Fruit fly (Drosophila melanogaster): ENCODE measurements around the gene MtnF.

The MtnF gene

dm6 chr3R:24585042-24585698, 49.8 kb downstream of the MtnF start, which contains the start of the genes CG13625 and mld (continued):
- TF ChIP-seq OdsH (GFP tag; optimal IDR thresholded peaks at IDR 0.05) (peak; percentile 17), CG1621 (tag; optimal IDR thresholded peaks at IDR 0.05) (no peak), CG3032 (tag; optimal IDR thresholded peaks at IDR 0.05) (no peak), Eip78C (GFP tag) (peak; percentile 67), esn (GFP tag; optimal IDR thresholded peaks at IDR 0.05) (peak; percentile 56), topi (GFP tag; optimal IDR thresholded peaks at IDR 0.05) (peak; percentile 31), Ets21C (GFP tag; optimal IDR thresholded peaks at IDR 0.05) (no peak), dsx (GFP tag; optimal IDR thresholded peaks at IDR 0.05; ENCODE audit: poor library complexity, severe bottlenecking) (no peak), Smox (GFP tag; optimal IDR thresholded peaks at IDR 0.05) (no peak), fd59A (GFP tag; optimal IDR thresholded peaks at IDR 0.05) (no peak), lz (GFP tag; optimal IDR thresholded peaks at IDR 0.05) (peak; percentile 37), Hr38 (GFP tag; optimal IDR thresholded peaks at IDR 0.05) (no peak), CG3919 (GFP tag; optimal IDR thresholded peaks at IDR 0.05) (peak; percentile 44), dac (GFP tag; optimal IDR thresholded peaks at IDR 0.05) (no peak), CG10631 (GFP tag; optimal IDR thresholded peaks at IDR 0.05) (peak; percentile 10), CG16779 (tag; optimal IDR thresholded peaks at IDR 0.05) (no peak), CG6792 (GFP tag; optimal IDR thresholded peaks at IDR 0.05) (no peak), Sox14 (GFP tag; optimal IDR thresholded peaks at IDR 0.05) (peak; percentile 11), eg (GFP tag; IDR thresholded peaks at IDR 0.05) (no peak), Ets96B (tag; optimal IDR thresholded peaks at IDR 0.05) (no peak), CG32006 (GFP tag; optimal IDR thresholded peaks at IDR 0.05) (peak; percentile 11), acj6 (GFP tag; optimal IDR thresholded peaks at IDR 0.05) (peak; percentile 2), CG34406 (GFP tag; optimal IDR thresholded peaks at IDR 0.05) (peak; percentile 4), CG31627 (GFP tag; optimal IDR thresholded peaks at IDR 0.05) (peak; percentile 37), CG4318 (GFP tag; optimal IDR thresholded peaks at IDR 0.05) (no peak), vri (GFP tag; optimal IDR thresholded peaks at IDR 0.05) (no peak), CG9139 (GFP tag; optimal IDR thresholded peaks at IDR 0.05) (no peak), CG6854 (GFP tag; optimal IDR thresholded peaks at IDR 0.05) (no peak), salr (GFP tag; optimal IDR thresholded peaks at IDR 0.05) (no peak), Hr4 (GFP tag; optimal IDR thresholded peaks at IDR 0.05) (peak; percentile 35), CG11762 (GFP tag; optimal IDR thresholded peaks at IDR 0.05; ENCODE audit: insufficient read depth) (no peak)

Measured in whole organism, prepupa.